Fruit fly (Drosophila melanogaster): Measurements from ENCODE around the gene sgg.

The sgg gene

dm6 chrX:2720122-2720521 is 86.4 kb downstream of the sgg start, which contains the start of gene CG2701:
Gene CG2701, minus strand, starts transcription at chrX:2720327.
- TF ChIP-seq psq (optimal IDR thresholded peaks at IDR 0.05) (no peak), CG8478 (optimal IDR thresholded peaks at IDR 0.05) (no peak), usp (GFP tag; optimal IDR thresholded peaks at IDR 0.05) (no peak), Dll (optimal IDR thresholded peaks at IDR 0.05) (no peak), pan (optimal IDR thresholded peaks at IDR 0.05) (no peak), EcR (GFP tag; optimal IDR thresholded peaks at IDR 0.05) (no peak)

dm6 chrX:2726420-2726819 is 92.7 kb downstream of the sgg start, which contains the start of gene vilya:
Gene vilya, plus strand, starts transcription at chrX:2726678.
- TF ChIP-seq Dll (optimal IDR thresholded peaks at IDR 0.05) (no peak), CG8478 (optimal IDR thresholded peaks at IDR 0.05) (no peak)

- TF ChIP-seq EcR (GFP tag; optimal IDR thresholded peaks at IDR 0.05) (no peak), psq (optimal IDR thresholded peaks at IDR 0.05) (no peak), Dll (optimal IDR thresholded peaks at IDR 0.05) (no peak), usp (GFP tag; optimal IDR thresholded peaks at IDR 0.05) (no peak), CG8478 (optimal IDR thresholded peaks at IDR 0.05) (no peak), pan (optimal IDR thresholded peaks at IDR 0.05) (no peak)
Observed at dm6 chrX:2727506-2727905, 93.8 kb downstream of the sgg start, which contains the start of gene dwg. Gene dwg, plus strand, starts transcription at chrX:2727698.

All from whole organism.